Worm (Caenorhabditis elegans): ENCODE data around the gene rabr-4.

The rabr-4 gene

ce11 chrV:16233624-16234023, 38.9 kb downstream of the rabr-4 start, which contains the start of gene clec-233:
clec-233 (plus strand) TSS chrV:16233924.
- TF ChIP-seq nhr-25 (tag; optimal IDR thresholded peaks at IDR 0.05) (no peak), fkh-10 (GFP tag; optimal IDR thresholded peaks at IDR 0.05) (no peak)

DNA sequence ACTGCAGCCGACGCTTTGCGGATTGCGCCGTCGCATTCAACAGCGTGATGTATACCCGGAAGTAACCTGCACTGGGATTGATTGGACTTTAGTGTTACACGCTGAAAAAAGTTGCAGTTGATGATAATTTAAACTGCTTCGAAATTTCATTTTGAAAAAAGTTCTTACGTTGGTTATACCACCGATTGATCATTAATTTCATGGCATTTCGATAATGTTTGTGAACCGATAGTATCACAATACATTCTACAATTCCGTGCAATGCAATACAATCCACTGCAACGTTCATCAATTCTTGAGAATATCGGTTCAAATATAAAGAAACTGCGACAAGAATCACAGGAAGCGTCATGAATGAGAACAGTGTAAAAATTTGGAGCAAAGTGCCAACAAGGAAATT, 40.4 kb downstream of the rabr-4 start, which contains the start of gene F21H7.3:
Gene F21H7.3, minus strand, starts transcription at position 101 of the 400 bp plus-strand sequence.
- TF ChIP-seq ZK546.5 (tag; optimal IDR thresholded peaks at IDR 0.05) (no peak), lin-39 (tag; optimal IDR thresholded peaks at IDR 0.05) (no peak)

DNA sequence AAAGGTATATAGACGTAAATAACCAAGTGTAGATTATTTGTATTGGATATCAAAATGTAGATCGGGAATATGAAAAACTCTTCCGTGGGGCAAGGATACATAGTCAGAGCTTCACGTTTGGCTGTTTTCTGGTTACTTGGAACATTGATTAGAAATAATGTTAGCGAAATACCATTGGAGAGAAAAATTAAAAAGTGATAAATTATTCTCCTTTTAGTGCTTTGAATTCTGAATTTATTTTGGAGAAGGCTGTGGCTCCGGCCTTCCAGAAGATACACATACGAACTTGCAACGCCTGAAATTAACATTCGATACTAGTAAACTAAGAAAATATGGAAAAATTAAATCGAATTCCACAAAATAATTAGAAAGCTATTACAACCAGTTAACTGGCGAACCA, 40.9 kb downstream of the rabr-4 start, which contains the start of gene srh-98:
Gene srh-98, minus strand, starts transcription at position 101 of the 400 bp plus-strand sequence.
- TF ChIP-seq nhr-43 (tag; optimal IDR thresholded peaks at IDR 0.05; ENCODE audit: poor library complexity, severe bottlenecking) = no peak
- TF ChIP-seq elt-1 (tag; optimal IDR thresholded peaks at IDR 0.05) = no peak
- no peak for TF ChIP-seq hmg-11 (tag; optimal IDR thresholded peaks at IDR 0.05)
- no peak for TF ChIP-seq eor-1 (tag; optimal IDR thresholded peaks at IDR 0.05)
- TF ChIP-seq R02D3.7 (tag; optimal IDR thresholded peaks at IDR 0.05) = no peak
- no peak for TF ChIP-seq skn-1 (tag; optimal IDR thresholded peaks at IDR 0.05)
- no peak for TF ChIP-seq daf-12 (tag; optimal IDR thresholded peaks at IDR 0.05)
- no peak for TF ChIP-seq pqm-1 (tag; optimal IDR thresholded peaks at IDR 0.05)
- no peak for TF ChIP-seq fkh-10 (GFP tag; optimal IDR thresholded peaks at IDR 0.05)
- no peak for TF ChIP-seq nfya-1 (tag; optimal IDR thresholded peaks at IDR 0.05; ENCODE audit: insufficient read depth)
- no peak for TF ChIP-seq fos-1 (tag; optimal IDR thresholded peaks at IDR 0.05)
- TF ChIP-seq lin-15B (tag; optimal IDR thresholded peaks at IDR 0.05) = no peak
- no peak for TF ChIP-seq elt-3 (tag; optimal IDR thresholded peaks at IDR 0.05)

ce11 chrV:16237223-16237622, 42.5 kb downstream of the rabr-4 start, which contains the start of gene F21H7.5:
F21H7.5 (plus strand) TSS chrV:16237523.
- TF ChIP-seq hmg-11 (tag; optimal IDR thresholded peaks at IDR 0.05) = no peak

ce11 chrV:16244078-16244477, 49.3 kb downstream of the rabr-4 start, which contains the start of gene srh-104:
srh-104 (minus strand) TSS chrV:16244178.
- no peak for TF ChIP-seq ceh-16 (tag; optimal IDR thresholded peaks at IDR 0.05)

Data from whole organism, L3 larva.